Worm (Caenorhabditis elegans) whole organism, dauer: ENCODE measurements around the gene F22B5.6.

Experiments used
- unc-62 ChIP-seq: sonication (generic microtip); optimal IDR thresholded peaks from 2 replicates; lab custom pipeline; 2017; ENCODE audit warnings: missing biosample characterization, missing genetic modification reagents, missing genetic modification characterization

Gene F22B5.6

ce11 chrII:8456094-8456493, at the start of gene F22B5.6:
F22B5.6 (minus strand) TSS chrII:8456194.
- TF ChIP-seq unc-62 (GFP tag; lab: Kevin White, UChicago) = no peak

ce11 chrII:8504074-8504724, 48.2 kb upstream of the F22B5.6 start:
- no peak for TF ChIP-seq unc-62 (GFP tag; lab: Kevin White, UChicago)

DNA sequence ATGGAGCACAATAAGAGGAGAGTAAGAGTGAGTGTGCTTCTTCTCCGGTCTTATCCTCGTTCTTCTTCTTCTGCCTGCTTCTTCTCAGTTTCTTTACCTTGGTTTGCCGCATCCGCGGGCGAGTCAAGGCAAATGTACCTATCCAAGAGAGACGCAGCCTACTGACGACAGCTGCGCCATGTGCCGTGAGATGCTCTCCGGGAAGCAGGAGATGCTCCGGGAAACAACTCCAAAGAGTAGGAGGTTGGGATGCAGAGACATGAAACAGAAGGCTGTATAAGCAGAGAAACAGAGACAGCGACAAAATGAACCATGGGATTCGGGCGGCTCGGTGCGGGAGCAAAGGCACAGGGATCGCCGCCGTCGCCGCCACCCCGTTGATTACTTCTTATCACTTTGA, 43.0 kb upstream of the F22B5.6 start:
- no peak for TF ChIP-seq unc-62 (GFP tag; lab: Kevin White, UChicago)

DNA sequence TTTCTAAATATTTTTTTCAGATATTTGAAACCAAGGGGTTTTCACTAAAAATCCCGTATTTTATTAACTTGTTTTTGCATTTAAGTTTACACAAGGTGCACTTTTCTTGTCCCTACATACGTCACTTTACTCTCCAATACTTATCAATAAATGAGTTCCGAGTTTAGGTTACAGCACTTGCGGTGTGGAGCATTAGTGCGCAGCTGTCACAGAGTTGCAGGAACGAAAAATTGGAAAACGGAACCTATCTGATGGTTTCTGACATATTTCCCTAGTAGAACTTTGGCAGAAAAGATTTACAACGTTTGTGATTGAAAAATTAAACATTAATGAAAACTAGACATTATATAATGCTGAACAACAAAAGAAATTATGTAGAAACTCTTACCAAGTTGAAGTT, 42.2 kb upstream of the F22B5.6 start:
- no peak for TF ChIP-seq unc-62 (GFP tag; lab: Kevin White, UChicago)

ce11 chrII:8496184-8496583, 40.2 kb upstream of the F22B5.6 start:
- no peak for TF ChIP-seq unc-62 (GFP tag; lab: Kevin White, UChicago)

ce11 chrII:8494228-8494717, 38.3 kb upstream of the F22B5.6 start, which contains the start of gene M05D6.9:
M05D6.9 (plus strand) TSS chrII:8494278.
- no peak for TF ChIP-seq unc-62 (GFP tag; lab: Kevin White, UChicago)

DNA sequence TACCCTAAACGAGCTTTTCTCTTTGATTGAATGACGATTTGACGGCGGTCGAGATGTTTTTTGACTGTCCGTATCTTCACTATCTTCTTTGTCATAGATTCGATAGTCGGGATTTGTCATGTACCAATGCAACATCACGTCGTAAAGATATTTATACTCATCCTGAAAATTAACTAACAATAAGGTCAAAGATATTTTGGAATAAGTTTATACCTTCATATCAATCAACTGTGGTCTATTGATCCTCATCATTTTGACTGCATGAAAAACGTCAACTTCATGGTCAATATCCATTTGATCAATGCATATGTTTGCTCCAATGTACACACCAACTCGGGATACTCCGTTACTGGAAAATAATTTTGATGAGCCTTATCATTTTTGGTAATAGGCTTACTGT, 32.1 kb upstream of the F22B5.6 start:
- TF ChIP-seq unc-62 (GFP tag; lab: Kevin White, UChicago) = no peak

ce11 chrII:8485603-8486002, 29.6 kb upstream of the F22B5.6 start, which contains the start of gene gbh-2:
gbh-2 (plus strand) TSS chrII:8485879.
- TF ChIP-seq unc-62 (GFP tag; lab: Kevin White, UChicago) = no peak

ce11 chrII:8484546-8484945, 28.6 kb upstream of the F22B5.6 start:
- no peak for TF ChIP-seq unc-62 (GFP tag; lab: Kevin White, UChicago)

- no peak for TF ChIP-seq unc-62 (GFP tag; lab: Kevin White, UChicago)
These were observed 27.8 kb upstream of the F22B5.6 start, which contains the start of gene taap-1 for ce11 chrII:8483793-8484186. taap-1 (minus strand) TSS chrII:8483871.

DNA sequence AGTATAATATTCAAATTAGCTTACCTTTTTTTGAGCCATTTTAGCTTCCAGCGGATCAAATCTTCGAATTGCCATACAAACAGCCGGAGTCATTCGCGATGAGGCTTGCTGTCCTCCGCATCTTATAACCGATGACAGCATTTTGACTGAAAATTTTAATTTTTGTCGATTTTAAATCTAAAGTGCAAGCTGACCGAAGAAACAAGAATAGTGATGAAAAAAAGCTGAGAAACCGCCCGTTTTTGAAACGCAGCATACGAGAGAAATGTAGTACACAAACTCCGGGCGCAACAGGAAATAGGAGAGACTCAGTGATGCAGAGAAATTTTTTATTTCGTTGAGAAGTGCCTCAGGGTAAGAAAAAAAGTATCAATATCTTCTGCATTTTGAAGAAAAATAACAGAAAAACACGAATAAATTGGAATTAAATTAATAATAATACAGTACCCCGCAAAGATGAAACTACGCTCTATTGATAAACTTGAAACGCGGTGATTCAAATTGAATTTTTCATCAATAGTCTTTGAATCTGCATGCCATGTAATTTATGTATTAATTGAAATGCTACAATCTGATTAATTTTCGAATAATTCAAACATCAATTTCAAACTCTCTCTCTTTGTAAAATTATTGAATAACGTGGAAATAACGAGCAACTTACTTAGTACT, 27.3 kb upstream of the F22B5.6 start:
- no peak for TF ChIP-seq unc-62 (GFP tag; lab: Kevin White, UChicago)

- no peak for TF ChIP-seq unc-62 (GFP tag; lab: Kevin White, UChicago)
These were observed 25.8 kb upstream of the F22B5.6 start, which contains the start of gene M05D6.5 for ce11 chrII:8481731-8482253. M05D6.5 (minus strand) TSS chrII:8482203.

ce11 chrII:8481033-8481708, 25.2 kb upstream of the F22B5.6 start:
- no peak for TF ChIP-seq unc-62 (GFP tag; lab: Kevin White, UChicago)

DNA sequence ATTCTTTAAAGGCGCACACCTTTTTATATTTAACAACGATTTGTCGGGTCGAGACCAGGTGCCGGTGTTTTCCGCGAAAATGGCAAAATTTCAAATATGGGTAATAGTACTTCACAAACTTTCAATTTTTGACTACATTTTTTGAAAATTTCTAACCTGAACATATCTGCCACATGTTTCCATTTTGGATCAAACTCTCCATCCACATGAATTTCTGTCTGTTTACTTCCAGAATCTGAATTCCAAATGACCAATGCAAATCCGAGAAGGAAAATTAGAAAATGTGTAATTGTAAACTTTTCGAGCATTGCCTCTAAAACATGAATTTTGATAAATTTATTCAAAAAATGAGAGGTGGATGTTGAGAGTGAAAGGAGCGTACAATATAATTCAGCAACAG, 24.2 kb upstream of the F22B5.6 start, which contains the start of gene lact-4:
lact-4 (minus strand) TSS at position 313 of the 400 bp plus-strand sequence.
- no peak for TF ChIP-seq unc-62 (GFP tag; lab: Kevin White, UChicago)

DNA sequence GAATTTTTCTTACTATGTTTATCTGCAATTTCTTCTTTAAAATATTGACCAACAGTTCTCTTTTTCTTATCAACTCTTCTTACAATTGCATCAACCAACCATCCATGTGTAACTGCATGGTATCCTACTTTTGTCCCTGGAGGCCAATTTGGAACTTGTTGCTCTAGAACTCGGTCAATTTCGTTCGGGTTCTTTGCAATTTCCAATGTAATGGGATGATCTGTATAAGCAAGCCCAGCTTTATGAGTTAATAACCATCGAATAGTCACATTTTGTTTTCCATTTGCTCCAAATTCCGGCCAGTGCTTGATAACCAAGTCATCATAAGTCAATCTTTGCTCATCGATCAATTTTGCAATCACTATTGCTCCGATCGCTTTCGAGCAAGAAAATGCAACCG, 23.3 kb upstream of the F22B5.6 start:
- no peak for TF ChIP-seq unc-62 (GFP tag; lab: Kevin White, UChicago)
